Worm (Caenorhabditis elegans) whole organism, dauer: ENCODE results near the gene sel-10.

Experiments
- unc-62 ChIP-seq: sonication (generic microtip); optimal IDR thresholded peaks from 2 replicates; lab custom pipeline; 2017; ENCODE audit warnings: missing biosample characterization, missing genetic modification reagents, missing genetic modification characterization

Gene sel-10

DNA sequence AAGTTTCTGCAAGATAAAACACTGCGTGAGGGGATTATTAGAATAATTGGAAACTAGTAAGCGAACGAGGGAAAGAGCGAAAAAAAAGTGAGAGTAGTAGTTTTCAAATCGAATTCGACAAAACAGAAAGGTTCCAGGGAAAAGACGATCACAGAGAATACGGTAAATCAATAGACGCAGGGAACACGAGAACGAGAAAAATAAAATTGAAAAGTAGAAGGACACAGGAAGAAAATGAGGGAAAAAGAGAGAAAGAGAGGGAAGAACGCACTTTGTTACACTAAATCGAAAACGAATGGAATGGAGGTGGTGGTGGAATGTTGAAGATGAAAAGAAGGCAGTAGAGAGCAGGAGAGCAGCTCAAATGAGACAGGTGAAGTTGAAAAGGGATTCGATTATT lies 11.9 kb upstream of the sel-10 start, which contains the start of gene swan-1:
Gene swan-1, minus strand, starts transcription at position 6 of the 400 bp plus-strand sequence.
- TF ChIP-seq unc-62 (GFP tag; lab: Kevin White, UChicago), result no peak

DNA sequence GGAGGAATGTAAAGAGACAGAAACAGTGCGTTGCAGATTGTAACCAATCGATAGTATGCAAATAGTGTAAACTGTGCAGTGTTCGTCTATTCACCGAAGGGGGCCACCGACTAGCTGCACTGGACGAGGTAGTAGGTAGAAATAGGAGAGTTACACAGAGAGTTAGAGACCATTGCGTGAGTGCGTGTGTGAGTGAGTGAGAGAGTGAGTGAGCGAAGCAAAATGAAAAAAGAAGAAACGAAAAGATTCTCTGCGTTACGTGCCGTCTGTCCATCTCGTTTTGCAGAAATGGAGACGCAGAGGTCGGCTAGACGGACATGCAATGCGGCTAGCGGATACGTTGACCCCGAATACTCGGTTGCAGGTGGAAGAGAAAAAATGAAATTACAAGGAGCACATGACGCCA lies 10.7 kb upstream of the sel-10 start:
- TF ChIP-seq unc-62 (GFP tag; lab: Kevin White, UChicago), result no peak

DNA sequence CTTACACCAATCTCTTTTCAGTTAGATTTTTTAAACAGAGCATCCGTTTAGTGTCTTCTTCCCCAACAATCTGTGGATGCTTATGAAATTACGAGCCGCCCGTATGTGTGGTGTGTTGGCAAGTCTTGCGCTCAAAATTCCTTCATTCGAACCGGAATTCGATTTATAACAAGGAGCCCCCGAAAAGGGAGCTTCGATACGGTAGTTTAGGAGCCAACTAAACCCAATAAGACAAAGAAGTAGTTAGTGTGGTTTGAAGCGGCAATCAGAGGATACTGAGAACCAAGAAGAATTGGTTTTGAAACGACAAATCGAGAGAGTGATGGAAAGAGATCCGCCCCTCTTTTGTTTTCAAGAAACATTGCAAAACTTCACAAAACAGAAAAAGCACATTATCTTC lies 6.8 kb upstream of the sel-10 start:
- TF ChIP-seq unc-62 (GFP tag; lab: Kevin White, UChicago), result no peak

DNA sequence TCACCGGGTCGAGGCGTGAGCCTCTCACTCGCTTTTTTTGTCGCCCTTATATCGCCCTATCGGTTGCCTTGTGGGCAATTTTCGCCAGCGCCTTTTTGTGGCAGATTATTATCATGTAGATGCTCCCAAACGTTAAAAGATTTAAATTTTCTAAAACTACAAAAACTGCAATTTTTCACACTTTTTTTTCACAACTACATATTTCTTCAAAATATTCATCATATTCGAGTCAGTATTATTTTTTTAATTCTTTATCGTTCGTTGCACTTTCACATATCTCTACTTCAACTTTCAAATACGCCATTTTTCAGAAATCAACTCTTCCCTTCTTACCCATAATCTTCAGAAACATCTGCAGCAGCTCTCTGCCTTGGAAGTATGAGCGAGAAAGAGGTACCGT lies 6.2 kb upstream of the sel-10 start, which contains the start of gene ceh-24:
Gene ceh-24, plus strand, starts transcription at position 301 of the 400 bp plus-strand sequence.
- TF ChIP-seq unc-62 (GFP tag; lab: Kevin White, UChicago), result no peak

DNA sequence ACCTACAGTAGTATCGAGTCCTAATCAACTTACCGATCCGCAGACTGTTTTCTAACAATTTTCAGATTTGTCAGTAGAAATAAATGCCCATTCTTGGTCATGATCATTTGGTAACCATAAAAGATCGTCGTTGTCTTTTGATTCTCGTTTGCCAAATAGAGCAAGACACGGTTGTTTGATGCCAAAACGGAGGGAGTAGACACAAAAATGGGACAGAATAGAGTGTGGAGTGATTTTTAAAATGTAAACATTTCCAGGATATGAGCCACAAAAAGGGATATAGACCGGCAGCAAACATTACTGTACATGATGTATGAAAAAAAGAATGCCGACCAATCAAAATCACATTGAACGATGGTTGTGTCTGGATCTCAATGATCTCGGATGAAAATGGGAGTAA lies 2.3 kb upstream of the sel-10 start, which contains the start of gene F55B12.2:
Gene F55B12.2, minus strand, starts transcription at position 101 of the 400 bp plus-strand sequence.
- no peak for TF ChIP-seq unc-62 (GFP tag; lab: Kevin White, UChicago)

DNA sequence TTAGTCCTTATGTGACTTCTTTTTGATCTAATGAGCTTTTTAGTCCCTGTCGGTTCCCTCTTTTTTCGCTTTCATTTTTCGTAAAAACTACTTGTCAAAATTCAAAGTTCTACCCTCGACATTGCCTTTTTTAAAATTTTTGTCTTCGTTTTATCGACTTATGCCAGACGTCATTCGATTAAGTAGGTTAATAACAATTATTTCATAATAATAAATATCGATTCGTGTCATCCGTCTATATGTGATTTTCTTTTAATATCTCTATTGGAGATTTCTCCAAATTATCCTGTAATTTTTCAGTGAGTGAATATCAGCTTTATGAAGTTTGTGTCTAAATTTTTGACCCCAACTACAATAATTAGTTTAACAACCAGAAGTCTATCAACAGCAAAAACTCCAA lies 3.6 kb downstream of the sel-10 start, which contains the start of gene hpo-31:
Gene hpo-31, plus strand, starts transcription at position 301 of the 400 bp plus-strand sequence.
- TF ChIP-seq unc-62 (GFP tag; lab: Kevin White, UChicago), result no peak

DNA sequence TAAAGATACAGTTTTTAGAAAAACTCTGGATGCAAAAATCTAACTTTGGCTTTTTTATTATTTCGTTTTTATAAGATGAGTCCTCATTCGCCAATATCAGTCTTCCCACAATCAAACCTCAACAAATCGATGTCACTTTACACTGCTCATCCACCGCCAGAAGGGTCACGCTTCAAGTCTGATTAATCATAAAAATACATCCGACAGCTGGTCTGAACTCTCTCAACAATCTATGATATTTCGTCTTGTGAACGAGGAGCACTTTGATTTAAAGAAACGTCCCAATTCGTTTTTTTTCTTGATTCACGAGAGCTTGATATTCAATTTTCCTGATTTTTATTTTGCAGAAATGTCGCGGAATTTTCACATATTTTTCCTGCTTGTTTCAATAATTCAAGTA lies 8.8 kb downstream of the sel-10 start, which contains the start of gene nrf-5:
Gene nrf-5, plus strand, starts transcription at position 348 of the 400 bp plus-strand sequence.
- TF ChIP-seq unc-62 (GFP tag; lab: Kevin White, UChicago), result no peak

DNA sequence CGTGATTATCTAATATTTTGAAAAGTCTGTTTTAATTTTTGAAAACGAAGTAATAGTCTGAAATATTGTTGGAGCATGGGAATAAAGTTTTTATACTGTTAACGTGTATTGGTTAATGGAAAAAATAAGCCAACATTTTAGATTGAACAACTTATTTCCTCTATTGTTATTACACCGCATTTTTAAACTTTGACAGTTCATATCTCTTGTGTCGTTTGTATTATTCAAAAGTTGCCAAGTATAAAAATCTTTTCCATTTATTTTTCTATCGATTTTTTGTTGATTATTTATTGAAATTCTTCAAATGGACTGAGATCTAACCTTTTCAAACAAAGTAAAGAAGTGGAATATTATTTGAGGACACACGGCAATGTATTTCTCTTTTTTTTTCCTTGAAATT lies 11.7 kb downstream of the sel-10 start, which contains the start of gene str-165:
Gene str-165, plus strand, starts transcription at position 301 of the 400 bp plus-strand sequence.
- no peak for TF ChIP-seq unc-62 (GFP tag; lab: Kevin White, UChicago)

DNA sequence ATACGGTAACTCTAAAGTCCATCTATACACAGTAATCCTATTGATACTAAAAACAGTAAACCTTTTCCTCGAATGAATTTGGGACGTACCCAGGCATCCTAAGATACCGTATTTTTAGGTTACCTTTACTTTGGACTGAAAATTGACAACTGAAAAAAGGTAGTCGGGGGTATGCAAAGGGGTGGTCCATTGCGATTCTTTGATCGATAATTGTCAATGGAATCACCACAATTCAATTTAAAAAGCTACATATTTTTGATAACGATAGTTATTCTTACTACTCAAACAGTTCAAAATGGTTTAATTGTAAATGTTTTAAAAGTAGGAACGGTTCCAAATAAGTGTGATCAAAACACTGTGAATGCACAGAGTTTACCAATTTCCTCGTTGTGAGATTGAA lies 14.8 kb downstream of the sel-10 start, which contains the start of gene srx-129:
Gene srx-129, plus strand, starts transcription at position 301 of the 400 bp plus-strand sequence.
- TF ChIP-seq unc-62 (GFP tag; lab: Kevin White, UChicago), result no peak

DNA sequence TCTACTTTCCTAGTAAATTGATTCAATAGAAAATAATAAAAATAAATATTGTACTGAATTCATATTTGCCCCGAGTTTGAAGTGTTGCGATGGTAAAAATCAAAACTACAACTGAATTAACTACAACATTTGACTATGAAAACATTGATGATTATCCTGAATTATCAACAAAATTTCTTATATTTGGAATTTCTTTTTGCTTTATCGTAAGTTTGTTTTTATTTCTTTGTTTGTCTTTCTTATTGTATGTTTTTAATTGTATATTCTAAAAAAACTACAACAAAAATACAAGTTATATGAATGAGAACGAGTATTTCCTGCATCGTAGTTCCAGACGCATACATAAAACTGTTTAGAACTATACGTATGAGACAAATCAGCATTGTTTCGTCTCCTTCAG lies 18.0 kb downstream of the sel-10 start, which contains the start of gene srx-128:
Gene srx-128, plus strand, starts transcription at position 301 of the 400 bp plus-strand sequence.
- no peak for TF ChIP-seq unc-62 (GFP tag; lab: Kevin White, UChicago)

DNA sequence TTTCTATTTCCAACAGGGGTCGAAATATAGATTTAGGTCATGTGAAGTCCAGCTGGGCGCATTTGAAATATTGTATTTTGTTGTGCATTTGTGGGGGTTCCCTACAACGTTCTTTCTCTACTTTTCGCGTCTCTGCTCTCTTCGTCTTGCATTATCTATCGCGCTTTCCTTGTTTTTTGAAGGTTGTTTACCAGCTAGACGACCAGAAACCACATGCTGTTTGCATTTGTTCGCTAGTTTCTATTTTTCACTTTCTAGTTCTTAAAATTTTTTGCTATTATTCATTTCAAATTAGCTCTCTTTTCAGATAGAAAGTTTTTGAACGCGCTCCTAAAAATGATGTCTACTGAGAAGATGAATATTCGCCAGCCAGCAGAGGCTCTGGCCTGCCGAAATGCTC lies 20.3 kb downstream of the sel-10 start, which contains the start of gene F55B12.10:
Gene F55B12.10, plus strand, starts transcription at position 301 of the 400 bp plus-strand sequence.
- no peak for TF ChIP-seq unc-62 (GFP tag; lab: Kevin White, UChicago)

DNA sequence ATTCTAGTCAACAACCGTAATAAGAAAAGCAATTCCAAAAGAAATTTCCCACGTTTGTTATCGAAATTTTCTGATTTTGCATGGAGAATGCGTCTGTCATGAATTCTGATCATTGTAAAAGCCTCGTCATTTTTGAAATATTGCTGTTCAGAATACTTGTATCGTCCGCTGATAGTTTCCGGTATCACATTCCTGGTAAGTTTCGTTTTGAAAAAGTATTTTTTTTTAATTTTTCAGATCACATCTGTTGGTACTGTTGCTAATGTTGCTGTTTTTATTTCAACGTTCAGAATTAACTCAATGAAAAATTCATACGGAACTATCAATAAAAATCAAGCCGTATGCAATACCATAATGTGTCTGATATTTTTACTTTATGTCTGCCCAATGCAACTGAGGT lies 21.7 kb downstream of the sel-10 start, which contains the start of gene srx-17:
Gene srx-17, plus strand, starts transcription at position 301 of the 400 bp plus-strand sequence.
- TF ChIP-seq unc-62 (GFP tag; lab: Kevin White, UChicago), result no peak

DNA sequence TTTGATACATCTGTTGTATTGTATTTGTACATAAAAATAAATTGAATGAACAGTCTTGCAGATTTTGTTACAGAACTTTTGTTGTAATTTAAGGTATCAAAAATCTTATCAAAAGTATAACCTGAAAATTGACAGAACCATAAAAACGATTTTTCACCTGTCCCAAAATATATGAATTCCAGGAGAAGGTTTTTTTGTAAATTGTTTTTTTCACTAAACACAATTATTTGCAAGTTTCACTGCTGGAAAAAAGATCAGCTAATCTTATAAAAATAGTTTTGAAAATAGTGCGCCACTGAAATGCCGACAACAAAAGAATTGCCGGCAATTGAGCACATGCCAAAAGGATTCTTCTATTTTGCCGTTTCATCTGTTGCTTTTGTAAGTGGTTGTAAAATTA lies 24.0 kb downstream of the sel-10 start, which contains the start of gene srx-130:
Gene srx-130, plus strand, starts transcription at position 301 of the 400 bp plus-strand sequence.
- no peak for TF ChIP-seq unc-62 (GFP tag; lab: Kevin White, UChicago)

DNA sequence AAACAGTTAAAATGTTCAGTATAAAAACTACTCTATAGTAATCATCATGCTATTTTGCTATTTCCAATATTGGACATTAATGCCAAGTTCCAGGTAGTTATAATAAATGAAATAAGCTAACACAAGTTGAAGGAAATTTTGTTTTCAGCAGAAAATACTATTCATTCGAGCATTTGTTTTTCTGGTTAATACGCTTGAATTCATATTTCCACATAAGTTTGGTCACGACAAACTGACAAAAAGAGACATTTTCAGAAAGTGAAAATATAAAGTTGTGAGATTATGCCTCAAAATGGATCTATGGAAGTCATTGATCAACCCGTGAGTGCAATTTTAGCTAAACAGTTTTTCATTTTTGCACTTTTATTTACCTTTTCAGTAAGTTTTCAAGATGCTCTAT lies 26.0 kb downstream of the sel-10 start, which contains the start of gene srx-131:
Gene srx-131, plus strand, starts transcription at position 301 of the 400 bp plus-strand sequence.
- TF ChIP-seq unc-62 (GFP tag; lab: Kevin White, UChicago), result no peak

DNA sequence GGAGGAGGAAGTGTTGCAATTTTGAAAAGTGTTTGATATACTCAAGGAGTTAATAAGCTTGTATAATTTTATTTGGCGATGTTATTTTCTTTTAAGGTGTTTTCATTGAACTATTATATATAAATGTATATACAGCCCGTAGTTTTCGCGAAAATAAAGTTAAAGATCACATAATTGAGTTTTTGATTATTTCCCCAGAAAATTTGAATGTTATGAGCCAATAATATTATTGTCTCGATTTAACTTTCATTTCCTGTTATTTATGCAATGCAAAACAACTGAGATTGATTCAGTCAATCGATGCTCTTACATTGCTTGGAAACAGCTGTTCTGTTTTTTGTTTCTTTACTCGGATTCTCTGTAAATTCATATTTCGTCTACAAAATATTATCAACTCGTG lies 29.2 kb downstream of the sel-10 start, which contains the start of gene srx-133:
Gene srx-133, plus strand, starts transcription at position 301 of the 400 bp plus-strand sequence.
- no peak for TF ChIP-seq unc-62 (GFP tag; lab: Kevin White, UChicago)

DNA sequence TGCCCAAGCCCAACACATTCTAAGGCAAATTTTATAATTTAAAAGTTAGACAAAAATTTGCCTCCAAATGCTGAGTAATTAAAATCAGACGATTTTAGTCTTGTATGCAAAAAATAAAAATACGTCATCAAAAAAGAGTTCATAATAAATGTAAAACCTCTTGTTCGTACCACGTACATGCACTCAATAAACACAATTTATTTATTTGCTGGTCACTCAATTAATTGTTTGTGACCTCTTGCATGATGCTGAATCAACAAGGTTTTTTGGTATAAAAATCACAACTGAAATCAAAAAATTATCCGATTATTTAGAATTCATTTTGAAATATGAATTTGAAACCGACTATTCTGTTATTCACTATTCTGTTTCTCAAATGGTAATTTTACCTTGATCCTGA lies 31.0 kb downstream of the sel-10 start, which contains the start of gene hpx-2:
Gene hpx-2, plus strand, starts transcription at position 301 of the 400 bp plus-strand sequence.
- TF ChIP-seq unc-62 (GFP tag; lab: Kevin White, UChicago), result no peak

DNA sequence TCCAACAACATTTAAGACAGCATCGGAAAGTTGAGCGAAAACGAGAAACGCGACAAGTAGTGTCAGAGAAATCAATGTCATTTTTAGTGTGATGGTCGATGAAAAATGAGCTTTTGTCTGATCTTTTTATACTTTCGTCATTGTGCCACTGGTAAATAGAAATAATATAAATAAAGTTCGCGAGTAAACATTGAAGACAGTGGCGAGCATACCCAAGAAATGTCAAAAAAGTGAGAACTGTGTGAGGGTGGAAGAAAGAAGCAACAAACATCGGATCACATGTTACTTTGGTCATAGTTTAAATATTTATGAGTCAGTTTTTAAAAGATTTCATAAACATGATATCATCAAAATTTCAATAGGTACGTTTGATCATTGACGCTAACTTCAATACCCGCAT lies 35.1 kb downstream of the sel-10 start, which contains the start of gene ttr-21:
Gene ttr-21, minus strand, starts transcription at position 100 of the 400 bp plus-strand sequence.
- TF ChIP-seq unc-62 (GFP tag; lab: Kevin White, UChicago), result no peak
